Fruit fly (Drosophila melanogaster) whole organism, adult: ENCODE results near the gene pelo.

Experiments used
- CG12768 ChIP-seq: fragments of 200-800 bp; sonication (Bioruptor generic); optimal IDR thresholded peaks from 2 replicates; lab custom pipeline; 2017; ENCODE audit warnings: missing biosample characterization, missing genetic modification characterization, mild to moderate bottlenecking, moderate library complexity, missing genetic modification reagents
- CG5204 ChIP-seq: fragments of 200-800 bp; sonication (Bioruptor generic); optimal IDR thresholded peaks from 2 replicates; lab custom pipeline; 2016; ENCODE audit warnings: missing biosample characterization, missing genetic modification characterization
- bab1 ChIP-seq: fragments of 200-800 bp; sonication (Bioruptor generic); optimal IDR thresholded peaks from 3 replicates; lab custom pipeline; 2019; ENCODE audit warnings: missing biosample characterization, mild to moderate bottlenecking, missing genetic modification characterization, moderate library complexity
- kay ChIP-seq: fragments of 200-800 bp; sonication (Bioruptor generic); peaks from one replicate; lab custom pipeline; 2016; ENCODE audit warnings: missing biosample characterization, missing genetic modification characterization, borderline replicate concordance

- no peak for TF ChIP-seq CG5204 (GFP tag; lab: Kevin White, UChicago)
- no peak for TF ChIP-seq CG12768 (GFP tag; lab: Kevin White, UChicago)
- TF ChIP-seq kay (GFP tag; lab: Kevin White, UChicago), result no peak
- no peak for TF ChIP-seq bab1 (GFP tag; lab: Kevin White, UChicago)
These were observed 30.7 kb downstream of the pelo start for dm6 chr2L:9731269-9731668.
